Fruit fly (Drosophila melanogaster) whole organism, embryonic: Measurements from ENCODE around the gene dyl.
A peak's percentile ranks its signal among the peaks of the same experiment; 100 is the strongest.

Source experiments
- Abd-B ChIP-seq: fragments of 200-800 bp; sonication (Bioruptor generic); optimal IDR thresholded peaks from 2 replicates; lab custom pipeline; 2018; ENCODE audit warnings: missing biosample characterization, mild to moderate bottlenecking, missing genetic modification characterization, moderate library complexity
- BEAF-32 ChIP-seq: fragments of 200-800 bp; sonication (Bioruptor generic); optimal IDR thresholded peaks from 3 replicates; lab custom pipeline; 2017; ENCODE audit warnings: missing biosample characterization, missing genetic modification characterization, mild to moderate bottlenecking, moderate library complexity, missing genetic modification reagents
- CG10209 ChIP-seq: fragments of 200-800 bp; sonication (Bioruptor generic); optimal IDR thresholded peaks from 3 replicates; lab custom pipeline; 2017; ENCODE audit warnings: missing biosample characterization, mild to moderate bottlenecking, missing genetic modification characterization, missing genetic modification reagents
- CG10366 ChIP-seq: fragments of 200-800 bp; sonication (Bioruptor generic); IDR thresholded peaks from 2 replicates; pipeline ENCODE4 v1.3.6; 2022; ENCODE audit warnings: missing biosample characterization, missing genetic modification characterization
- CG13296 ChIP-seq: fragments of 200-800 bp; sonication (Bioruptor generic); optimal IDR thresholded peaks from 3 replicates; lab custom pipeline; 2018; ENCODE audit warnings: missing biosample characterization, mild to moderate bottlenecking, missing genetic modification characterization
- CG13894 ChIP-seq: fragments of 200-800 bp; sonication (Bioruptor generic); optimal IDR thresholded peaks from 3 replicates; lab custom pipeline; 2018; ENCODE audit warnings: missing biosample characterization, mild to moderate bottlenecking, missing genetic modification characterization, moderate library complexity
- CG15696 ChIP-seq: fragments of 200-800 bp; sonication (Bioruptor generic); optimal IDR thresholded peaks from 2 replicates; lab custom pipeline; 2019; ENCODE audit warnings: missing biosample characterization, mild to moderate bottlenecking, missing genetic modification characterization, moderate library complexity
- CG16815 ChIP-seq: fragments of 200-800 bp; sonication (Bioruptor generic); optimal IDR thresholded peaks from 3 replicates; lab custom pipeline; 2017; ENCODE audit warnings: missing biosample characterization, mild to moderate bottlenecking, missing genetic modification characterization
- CG17612 ChIP-seq: fragments of 200-800 bp; sonication (Bioruptor generic); IDR thresholded peaks from 2 replicates; pipeline ENCODE4 v1.3.6; 2022; ENCODE audit warnings: missing biosample characterization, missing genetic modification characterization
- CG17802 ChIP-seq: fragments of 200-800 bp; sonication (Bioruptor generic); optimal IDR thresholded peaks from 2 replicates; lab custom pipeline; 2018; ENCODE audit warnings: missing biosample characterization, mild to moderate bottlenecking, missing genetic modification characterization, moderate library complexity
- CG17912 ChIP-seq: fragments of 200-800 bp; sonication (Bioruptor generic); optimal IDR thresholded peaks from 2 replicates; lab custom pipeline; 2018; ENCODE audit warnings: missing biosample characterization, mild to moderate bottlenecking, missing genetic modification characterization
- CG1792 ChIP-seq: fragments of 200-800 bp; sonication (Bioruptor generic); optimal IDR thresholded peaks from 2 replicates; lab custom pipeline; 2016; ENCODE audit warnings: missing biosample characterization, missing genetic modification characterization
- CG18599 ChIP-seq: fragments of 200-800 bp; sonication (Bioruptor generic); optimal IDR thresholded peaks from 3 replicates; lab custom pipeline; 2017; ENCODE audit warnings: missing biosample characterization, missing genetic modification characterization, mild to moderate bottlenecking, moderate library complexity, missing genetic modification reagents
- CG32532 ChIP-seq: fragments of 200-800 bp; sonication (Bioruptor generic); IDR thresholded peaks from 2 replicates; pipeline ENCODE4 v1.3.6; 2022; ENCODE audit warnings: missing biosample characterization, missing genetic modification characterization
- CG33213 ChIP-seq: fragments of 200-800 bp; sonication (Bioruptor generic); optimal IDR thresholded peaks from 3 replicates; lab custom pipeline; 2016; ENCODE audit warnings: missing biosample characterization, missing genetic modification characterization
- CG8359 ChIP-seq: fragments of 200-800 bp; sonication (Bioruptor generic); optimal IDR thresholded peaks from 2 replicates; lab custom pipeline; 2017; ENCODE audit warnings: missing biosample characterization, mild to moderate bottlenecking, missing genetic modification characterization, borderline replicate concordance
- CG9215 ChIP-seq: fragments of 200-800 bp; sonication (Bioruptor generic); IDR thresholded peaks from 2 replicates; pipeline ENCODE4 v1.3.6; 2022; ENCODE audit warnings: missing biosample characterization, missing genetic modification characterization
- CoRest ChIP-seq: fragments of 200-800 bp; sonication (Bioruptor generic); optimal IDR thresholded peaks from 3 replicates; lab custom pipeline; 2018; ENCODE audit warnings: missing biosample characterization, mild to moderate bottlenecking, missing genetic modification characterization, moderate library complexity
- Eip74EF ChIP-seq, 2 experiments: fragments of 200-800 bp in 1 of 2; fragments of >200 bp in 1 of 2; sonication (Bioruptor generic) in 1 of 2; optimal IDR thresholded peaks; 2 replicates each; lab custom pipeline; 2017 to 2019; ENCODE audit warnings: missing biosample characterization in 2 of 2, missing genetic modification characterization in 2 of 2, mild to moderate bottlenecking in 1 of 2, moderate library complexity in 1 of 2
- Ets65A ChIP-seq: fragments of 200-800 bp; sonication (Bioruptor generic); peaks from one replicate; lab custom pipeline; 2016; ENCODE audit warnings: missing biosample characterization, missing genetic modification characterization
- Fer2 ChIP-seq: fragments of 200-800 bp; sonication (Bioruptor generic); optimal IDR thresholded peaks from 2 replicates; lab custom pipeline; 2018; ENCODE audit warnings: missing biosample characterization, mild to moderate bottlenecking, missing genetic modification characterization, moderate library complexity
- H2.0 ChIP-seq: fragments of 200-800 bp; sonication (Bioruptor generic); IDR thresholded peaks from 2 replicates; pipeline ENCODE4 v1.3.6; 2022; ENCODE audit warnings: missing biosample characterization, missing genetic modification characterization
- HmgZ ChIP-seq: fragments of 200-800 bp; sonication (Bioruptor generic); optimal IDR thresholded peaks from 2 replicates; lab custom pipeline; 2018; ENCODE audit warnings: missing biosample characterization, mild to moderate bottlenecking, missing genetic modification characterization
- Hmr ChIP-seq: fragments of 200-800 bp; sonication (Bioruptor generic); optimal IDR thresholded peaks from 3 replicates; lab custom pipeline; 2017; ENCODE audit warnings: mild to moderate bottlenecking, missing biosample characterization, missing genetic modification reagents, missing genetic modification characterization
- Hr51 ChIP-seq, 2 experiments: fragments of 200-800 bp; sonication (Bioruptor generic); optimal IDR thresholded peaks; 2 replicates in 1 of 2; 3 replicates in 1 of 2; lab custom pipeline; 2016 to 2018; ENCODE audit warnings: missing biosample characterization in 2 of 2, missing genetic modification characterization in 2 of 2, mild to moderate bottlenecking in 1 of 2, moderate library complexity in 1 of 2
- Lpt ChIP-seq: fragments of >200 bp; optimal IDR thresholded peaks from 2 replicates; lab custom pipeline; 2018; ENCODE audit warnings: missing biosample characterization, missing genetic modification characterization
- NFAT ChIP-seq: fragments of 200-800 bp; sonication (Bioruptor generic); IDR thresholded peaks from 2 replicates; pipeline ENCODE4 v1.3.6; 2022; ENCODE audit warnings: missing biosample characterization, missing genetic modification characterization
- Nf-YC ChIP-seq: fragments of 200-800 bp; optimal IDR thresholded peaks from 3 replicates; lab custom pipeline; 2019; ENCODE audit warnings: missing biosample characterization, mild to moderate bottlenecking, missing genetic modification characterization, moderate library complexity
- Oaz ChIP-seq: fragments of 200-800 bp; sonication (Bioruptor generic); IDR thresholded peaks from 2 replicates; pipeline ENCODE4 v1.3.6; 2022; ENCODE audit warnings: missing biosample characterization, missing genetic modification characterization
- Sox102F ChIP-seq: fragments of 200-800 bp; sonication (Bioruptor generic); optimal IDR thresholded peaks from 2 replicates; lab custom pipeline; 2018; ENCODE audit warnings: missing biosample characterization, mild to moderate bottlenecking, missing genetic modification characterization, moderate library complexity
- Spps ChIP-seq: fragments of 200-800 bp; sonication (Bioruptor generic); optimal IDR thresholded peaks from 2 replicates; lab custom pipeline; 2018; ENCODE audit warnings: missing biosample characterization, mild to moderate bottlenecking, missing genetic modification characterization
- Sry-δ ChIP-seq: fragments of 200-800 bp; sonication (Bioruptor generic); optimal IDR thresholded peaks from 2 replicates; lab custom pipeline; 2016; ENCODE audit warnings: missing biosample characterization, missing genetic modification characterization
- Usf ChIP-seq: fragments of 200-800 bp; sonication (Bioruptor generic); optimal IDR thresholded peaks from 2 replicates; lab custom pipeline; 2017; ENCODE audit warnings: missing genotype, missing biosample characterization, missing genetic modification characterization
- amos ChIP-seq: fragments of 200-800 bp; sonication (Bioruptor generic); IDR thresholded peaks from 2 replicates; pipeline ENCODE4 v1.3.6; 2022; ENCODE audit warnings: missing biosample characterization, missing genetic modification characterization; ENCODE audit not compliant: partially characterized antibody
- bigmax ChIP-seq: fragments of 200-800 bp; sonication (Bioruptor generic); optimal IDR thresholded peaks from 2 replicates; lab custom pipeline; 2018; ENCODE audit warnings: missing biosample characterization, mild to moderate bottlenecking, missing genetic modification characterization
- cas ChIP-seq: fragments of 200-800 bp; sonication (Bioruptor generic); IDR thresholded peaks from 2 replicates; pipeline ENCODE4 v1.3.6; 2022; ENCODE audit warnings: missing biosample characterization, missing genetic modification characterization
- chif ChIP-seq, 2 experiments: fragments of 200-800 bp; sonication (Bioruptor generic); optimal IDR thresholded peaks; 3 replicates each; lab custom pipeline; 2016; ENCODE audit warnings: missing biosample characterization in 2 of 2, missing genetic modification characterization in 2 of 2
- ci ChIP-seq: fragments of 200-800 bp; sonication (Bioruptor generic); IDR thresholded peaks from 3 replicates; pipeline ENCODE4 v1.3.6; 2022; ENCODE audit warnings: missing biosample characterization, missing genetic modification characterization
- ftz-f1 ChIP-seq: fragments of 200-800 bp; sonication (Bioruptor generic); optimal IDR thresholded peaks from 2 replicates; lab custom pipeline; 2016; ENCODE audit warnings: missing biosample characterization, missing genetic modification characterization
- hbn ChIP-seq: fragments of 200-800 bp; sonication (Bioruptor generic); IDR thresholded peaks from 2 replicates; pipeline ENCODE4 v1.3.6; 2022; ENCODE audit warnings: missing biosample characterization, missing genetic modification characterization; ENCODE audit not compliant: partially characterized antibody
- jigr1 ChIP-seq: fragments of 200-800 bp; sonication (Bioruptor generic); IDR thresholded peaks from 3 replicates; pipeline ENCODE4 v1.3.6; 2022; ENCODE audit warnings: missing biosample characterization, missing genetic modification characterization
- mirr ChIP-seq: fragments of 200-800 bp; sonication (Bioruptor generic); optimal IDR thresholded peaks from 3 replicates; lab custom pipeline; 2018; ENCODE audit warnings: missing biosample characterization, mild to moderate bottlenecking, missing genetic modification characterization
- odd ChIP-seq: fragments of 200-800 bp; sonication (Bioruptor generic); optimal IDR thresholded peaks from 2 replicates; lab custom pipeline; 2017; ENCODE audit warnings: missing biosample characterization, mild to moderate bottlenecking, missing genetic modification characterization
- pan ChIP-seq, 4 experiments: fragments of >200 bp in 3 of 4; fragments of 200-800 bp in 1 of 4; sonication (Bioruptor generic) in 1 of 4; optimal IDR thresholded peaks in 3 of 4; IDR thresholded peaks in 1 of 4; 2 replicates each; pipeline versions ENCODE4 v1.3.6 to Lab custom; 2017 to 2022; ENCODE audit warnings: missing biosample characterization in 2 of 4, missing genetic modification characterization in 2 of 4, mixed read lengths in 1 of 4
- pita ChIP-seq: fragments of 200-800 bp; sonication (Bioruptor generic); optimal IDR thresholded peaks from 2 replicates; lab custom pipeline; 2017; ENCODE audit warnings: missing biosample characterization, mild to moderate bottlenecking, missing genetic modification characterization
- pzg ChIP-seq: fragments of 200-800 bp; sonication (Bioruptor generic); optimal IDR thresholded peaks from 3 replicates; lab custom pipeline; 2018; ENCODE audit warnings: missing biosample characterization, mild to moderate bottlenecking, missing genetic modification characterization, moderate library complexity
- sima ChIP-seq: fragments of 200-800 bp; sonication (Bioruptor generic); optimal IDR thresholded peaks from 2 replicates; lab custom pipeline; 2016; ENCODE audit warnings: missing biosample characterization, missing genetic modification characterization
- slp2 ChIP-seq: fragments of 200-800 bp; sonication (Bioruptor generic); optimal IDR thresholded peaks from 2 replicates; lab custom pipeline; 2016; ENCODE audit warnings: missing biosample characterization, missing genetic modification characterization
- sqz ChIP-seq: fragments of 200-800 bp; sonication (Bioruptor generic); optimal IDR thresholded peaks from 3 replicates; lab custom pipeline; 2018; ENCODE audit warnings: missing biosample characterization, mild to moderate bottlenecking, missing genetic modification characterization

The dyl gene

DNA sequence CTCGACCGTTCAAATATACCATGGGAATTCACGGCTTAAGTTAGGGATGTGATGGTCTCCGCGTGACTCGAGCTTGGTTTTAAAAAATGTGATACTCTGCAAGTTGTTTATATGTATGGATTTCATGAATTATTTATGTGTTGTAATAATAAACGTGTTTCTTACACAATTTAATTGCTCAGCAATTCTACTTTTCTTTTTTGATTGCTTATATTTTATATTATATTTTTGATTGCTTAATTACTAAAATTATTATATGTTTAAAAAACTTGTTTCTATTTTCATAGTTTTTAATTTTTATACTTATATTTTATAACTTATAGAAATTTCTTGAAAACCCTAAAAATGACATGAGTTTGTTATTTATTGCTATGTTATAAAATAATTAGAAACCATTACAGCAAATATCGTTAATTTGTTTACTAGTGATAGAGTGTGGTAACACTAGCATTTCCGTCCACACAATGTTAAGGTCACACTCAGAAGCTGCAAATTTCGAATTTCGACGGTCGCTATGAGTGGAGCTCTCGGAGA lies 53.1 kb downstream of the dyl start, which contains the start of the genes ago and CG1265 (continued):
- TF ChIP-seq CG9215 (peak; percentile 46), mirr (GFP tag; lab: Kevin White, UChicago) (peak; percentile 33), Usf (GFP tag; lab: Kevin White, UChicago) (peak; percentile 37), jigr1 (GFP tag; lab: Robert Waterston, UW) (no peak), CG32532 (GFP tag; lab: Robert Waterston, UW) (peak; percentile 8), sima (no peak), CG33213 (GFP tag; lab: Kevin White, UChicago) (no peak), BEAF-32 (GFP tag; lab: Kevin White, UChicago) (peak; percentile 67), CG13894 (tag; lab: Kevin White, UChicago) (no peak), Ets65A (GFP tag; lab: Kevin White, UChicago) (peak; percentile 63), CG16815 (GFP tag; lab: Kevin White, UChicago) (no peak), HmgZ (tag; lab: Kevin White, UChicago) (no peak), bigmax (GFP tag; lab: Kevin White, UChicago) (no peak), pzg (GFP tag; lab: Kevin White, UChicago) (peak; percentile 14), CG17912 (peak; percentile 72), CG8359 (GFP tag; lab: Kevin White, UChicago) (no peak), Sox102F (peak; percentile 34), CoRest (peak; percentile 71), cas (GFP tag; lab: Robert Waterston, UW) (no peak), H2.0 (GFP tag; lab: Robert Waterston, UW) (peak; percentile 27), CG1792 (GFP tag; lab: Kevin White, UChicago) (no peak), amos (peak; percentile 61), CG10366 (peak; percentile 9; the same call in 1 of the 2 replicates), CG15696 (tag; lab: Kevin White, UChicago) (peak; percentile 49), Lpt (GFP tag; lab: Kevin White, UChicago) (no peak), CG18599 (GFP tag; lab: Kevin White, UChicago) (peak; percentile 37), NFAT (GFP tag; lab: Robert Waterston, UW) (peak; percentile 82), Fer2 (tag; lab: Kevin White, UChicago) (peak; percentile 19), Oaz (GFP tag; lab: Robert Waterston, UW) (0 out of 2 replicates have a peak, but pooled peaks have one; percentile 11), hbn (GFP tag; lab: Robert Waterston, UW) (no peak), CG17612 (GFP tag; lab: Robert Waterston, UW) (no peak), Hr51 (GFP tag; optimal IDR thresholded peaks at IDR 0.05; lab: Kevin White, UChicago) (peak in 1 of 2 experiments; percentile 55), Nf-YC (tag; lab: Kevin White, UChicago) (peak; percentile 62), Abd-B (GFP tag; lab: Kevin White, UChicago) (peak; percentile 53), chif (GFP tag; optimal IDR thresholded peaks at IDR 0.05; lab: Kevin White, UChicago) (no peak), CG10209 (peak; percentile 57), ftz-f1 (no peak), pita (GFP tag; lab: Kevin White, UChicago) (no peak), odd (peak; percentile 45), sqz (peak; percentile 53), Eip74EF (GFP tag; optimal IDR thresholded peaks at IDR 0.05; lab: Kevin White, UChicago) (no peak), Sry-δ (GFP tag; lab: Kevin White, UChicago) (peak; percentile 68), CG17802 (no peak), Spps (tag; lab: Kevin White, UChicago) (no peak), pan (optimal IDR thresholded peaks at IDR 0.05; lab: Kevin White, UChicago) (no peak), pan (GFP tag; optimal IDR thresholded peaks at IDR 0.05 in 1 of 2, IDR thresholded peaks at IDR 0.05 in 1 of 2) (peak in 1 of 2 experiments; percentile 39), Hmr (GFP tag; lab: Kevin White, UChicago) (peak; percentile 55), ci (peak; percentile 6; the same call in 1 of the 3 replicates), slp2 (no peak), CG13296 (peak; percentile 40)
